Fruit fly (Drosophila melanogaster) whole organism, embryonic: Measurements from ENCODE around the gene CG1628.

Experiments used
- ATbp ChIP-seq: fragments of 200-800 bp; sonication (Bioruptor generic); optimal IDR thresholded peaks from 2 replicates; lab custom pipeline; 2017; ENCODE audit warnings: missing biosample characterization, mild to moderate bottlenecking, missing genetic modification characterization, missing genetic modification reagents
- Asciz ChIP-seq: fragments of 200-800 bp; sonication (Bioruptor generic); optimal IDR thresholded peaks from 2 replicates; lab custom pipeline; 2017; ENCODE audit warnings: missing biosample characterization, mild to moderate bottlenecking, missing genetic modification characterization, missing genetic modification reagents
- Atf-2 ChIP-seq: fragments of 200-800 bp; sonication (Bioruptor generic); optimal IDR thresholded peaks from 2 replicates; lab custom pipeline; 2016; ENCODE audit warnings: missing biosample characterization, missing genetic modification characterization
- CG10274 ChIP-seq: fragments of 200-800 bp; sonication (Bioruptor generic); optimal IDR thresholded peaks from 3 replicates; lab custom pipeline; 2017; ENCODE audit warnings: missing biosample characterization, mild to moderate bottlenecking, missing genetic modification characterization
- CG11398 ChIP-seq: fragments of 200-800 bp; sonication (Bioruptor generic); optimal IDR thresholded peaks from 2 replicates; lab custom pipeline; 2016; ENCODE audit warnings: missing biosample characterization, missing genetic modification characterization
- CG11560 ChIP-seq: fragments of 200-800 bp; sonication (Bioruptor generic); IDR thresholded peaks from 3 replicates; pipeline ENCODE4 v1.3.6; 2022; ENCODE audit warnings: missing biosample characterization, missing genetic modification characterization
- CG12219 ChIP-seq: fragments of 200-800 bp; sonication (Bioruptor generic); optimal IDR thresholded peaks from 3 replicates; lab custom pipeline; 2018; ENCODE audit warnings: missing biosample characterization, mild to moderate bottlenecking, missing genetic modification characterization
- CG1233 ChIP-seq: fragments of 200-800 bp; sonication (Bioruptor generic); optimal IDR thresholded peaks from 4 replicates; lab custom pipeline; 2018; ENCODE audit warnings: missing biosample characterization, mild to moderate bottlenecking, missing genetic modification characterization
- CG12744 ChIP-seq: fragments of 200-800 bp; sonication (Bioruptor generic); optimal IDR thresholded peaks from 2 replicates; lab custom pipeline; 2016; ENCODE audit warnings: missing biosample characterization, missing genetic modification characterization
- CG13296 ChIP-seq: fragments of 200-800 bp; sonication (Bioruptor generic); optimal IDR thresholded peaks from 3 replicates; lab custom pipeline; 2018; ENCODE audit warnings: missing biosample characterization, mild to moderate bottlenecking, missing genetic modification characterization
- CG14014 ChIP-seq: fragments of 200-800 bp; sonication (Bioruptor generic); IDR thresholded peaks from 2 replicates; pipeline ENCODE4 v1.3.6; 2022; ENCODE audit warnings: missing biosample characterization, missing genetic modification characterization
- CG14965 ChIP-seq: fragments of 200-800 bp; sonication (Bioruptor generic); optimal IDR thresholded peaks from 2 replicates; lab custom pipeline; 2016; ENCODE audit warnings: missing biosample characterization, missing genetic modification characterization, borderline replicate concordance
- CG15269 ChIP-seq: fragments of 200-800 bp; sonication (Bioruptor generic); optimal IDR thresholded peaks from 2 replicates; lab custom pipeline; 2018; ENCODE audit warnings: missing biosample characterization, mild to moderate bottlenecking, missing genetic modification characterization, moderate library complexity
- CG15696 ChIP-seq: fragments of 200-800 bp; sonication (Bioruptor generic); optimal IDR thresholded peaks from 2 replicates; lab custom pipeline; 2019; ENCODE audit warnings: missing biosample characterization, mild to moderate bottlenecking, missing genetic modification characterization, moderate library complexity
- CG1603 ChIP-seq: fragments of 200-800 bp; sonication (Bioruptor generic); optimal IDR thresholded peaks from 2 replicates; lab custom pipeline; 2019; ENCODE audit warnings: missing biosample characterization, mild to moderate bottlenecking, missing genetic modification characterization, moderate library complexity
- CG17568 ChIP-seq: fragments of 200-800 bp; sonication (Bioruptor generic); optimal IDR thresholded peaks from 2 replicates; lab custom pipeline; 2018; ENCODE audit warnings: missing biosample characterization, mild to moderate bottlenecking, missing genetic modification characterization, moderate library complexity
- CG2116 ChIP-seq: fragments of 200-800 bp; sonication (Bioruptor generic); optimal IDR thresholded peaks from 3 replicates; lab custom pipeline; 2018; ENCODE audit warnings: missing biosample characterization, mild to moderate bottlenecking, missing genetic modification characterization
- CG30020 ChIP-seq: fragments of 200-800 bp; optimal IDR thresholded peaks from 2 replicates; lab custom pipeline; 2019; ENCODE audit warnings: missing biosample characterization, mild to moderate bottlenecking, missing genetic modification characterization, moderate library complexity
- CG31441 ChIP-seq: fragments of 200-800 bp; sonication (Bioruptor generic); IDR thresholded peaks from 2 replicates; pipeline ENCODE4 v1.3.6; 2022; ENCODE audit warnings: missing biosample characterization, missing genetic modification characterization
- CG6813 ChIP-seq: fragments of 200-800 bp; sonication (Bioruptor generic); optimal IDR thresholded peaks from 2 replicates; lab custom pipeline; 2017; ENCODE audit warnings: missing biosample characterization, missing genetic modification characterization, mild to moderate bottlenecking, moderate library complexity, missing genetic modification reagents
- CG7271 ChIP-seq: fragments of 200-800 bp; sonication (Bioruptor generic); optimal IDR thresholded peaks from 2 replicates; lab custom pipeline; 2018; ENCODE audit warnings: missing biosample characterization, mild to moderate bottlenecking, missing genetic modification characterization, moderate library complexity
- CG7987 ChIP-seq: fragments of 200-800 bp; sonication (Bioruptor generic); optimal IDR thresholded peaks from 2 replicates; lab custom pipeline; 2018; ENCODE audit warnings: missing biosample characterization, mild to moderate bottlenecking, missing genetic modification characterization, moderate library complexity
- CG8359 ChIP-seq: fragments of 200-800 bp; sonication (Bioruptor generic); optimal IDR thresholded peaks from 2 replicates; lab custom pipeline; 2017; ENCODE audit warnings: missing biosample characterization, mild to moderate bottlenecking, missing genetic modification characterization, borderline replicate concordance
- CG8924 ChIP-seq: fragments of 200-800 bp; optimal IDR thresholded peaks from 3 replicates; lab custom pipeline; 2019; ENCODE audit warnings: missing biosample characterization, mild to moderate bottlenecking, missing genetic modification characterization, moderate library complexity
- CG9797 ChIP-seq: fragments of 200-800 bp; sonication (Bioruptor generic); optimal IDR thresholded peaks from 3 replicates; lab custom pipeline; 2018; ENCODE audit warnings: missing biosample characterization, mild to moderate bottlenecking, missing genetic modification characterization
- CoRest ChIP-seq: fragments of 200-800 bp; sonication (Bioruptor generic); optimal IDR thresholded peaks from 3 replicates; lab custom pipeline; 2018; ENCODE audit warnings: missing biosample characterization, mild to moderate bottlenecking, missing genetic modification characterization, moderate library complexity
- HHEX ChIP-seq: fragments of 200-800 bp; sonication (Bioruptor generic); optimal IDR thresholded peaks from 3 replicates; lab custom pipeline; 2017; ENCODE audit warnings: missing biosample characterization, mild to moderate bottlenecking, missing genetic modification characterization, missing genetic modification reagents
- Hr51 ChIP-seq, 2 experiments: fragments of 200-800 bp; sonication (Bioruptor generic); optimal IDR thresholded peaks; 2 replicates in 1 of 2; 3 replicates in 1 of 2; lab custom pipeline; 2016 to 2018; ENCODE audit warnings: missing biosample characterization in 2 of 2, missing genetic modification characterization in 2 of 2, mild to moderate bottlenecking in 1 of 2, moderate library complexity in 1 of 2
- Mes4 ChIP-seq: fragments of 200-800 bp; sonication (Bioruptor generic); optimal IDR thresholded peaks from 2 replicates; lab custom pipeline; 2016; ENCODE audit warnings: missing biosample characterization, missing genetic modification characterization
- Nf-YB ChIP-seq: fragments of 200-800 bp; sonication (Bioruptor generic); optimal IDR thresholded peaks from 3 replicates; lab custom pipeline; 2019; ENCODE audit warnings: missing biosample characterization, mild to moderate bottlenecking, missing genetic modification characterization, moderate library complexity
- Sox100B ChIP-seq: fragments of 200-800 bp; sonication (Bioruptor generic); optimal IDR thresholded peaks from 3 replicates; lab custom pipeline; 2018; ENCODE audit warnings: missing biosample characterization, mild to moderate bottlenecking, missing genetic modification characterization
- bab2 ChIP-seq: fragments of 200-800 bp; sonication (Bioruptor generic); optimal IDR thresholded peaks from 2 replicates; lab custom pipeline; 2016; ENCODE audit warnings: missing biosample characterization, missing genetic modification characterization
- br ChIP-seq: fragments of >200 bp; optimal IDR thresholded peaks from 2 replicates; lab custom pipeline; 2017
- dmrt11E ChIP-seq: fragments of 200-800 bp; sonication (Bioruptor generic); optimal IDR thresholded peaks from 3 replicates; lab custom pipeline; 2018; ENCODE audit warnings: missing biosample characterization, mild to moderate bottlenecking, missing genetic modification characterization, moderate library complexity
- dmrt99B ChIP-seq: fragments of 200-800 bp; sonication (Bioruptor generic); optimal IDR thresholded peaks from 2 replicates; lab custom pipeline; 2018; ENCODE audit warnings: missing biosample characterization, mild to moderate bottlenecking, missing genetic modification characterization, moderate library complexity
- fd102C ChIP-seq: fragments of 200-800 bp; sonication (Bioruptor generic); optimal IDR thresholded peaks from 2 replicates; lab custom pipeline; 2018; ENCODE audit warnings: missing biosample characterization, mild to moderate bottlenecking, missing genetic modification characterization, moderate library complexity
- gsb-n ChIP-seq: fragments of 200-800 bp; sonication (Bioruptor generic); optimal IDR thresholded peaks from 3 replicates; lab custom pipeline; 2018; ENCODE audit warnings: missing biosample characterization, mild to moderate bottlenecking, missing genetic modification characterization
- lola ChIP-seq, 3 experiments: fragments of >200 bp in 2 of 3; fragments of 200-800 bp in 1 of 3; sonication (Bioruptor generic) in 1 of 3; optimal IDR thresholded peaks; 2 replicates each; lab custom pipeline; 2017 to 2019; ENCODE audit warnings: missing biosample characterization in 3 of 3, missing genetic modification characterization in 3 of 3, mild to moderate bottlenecking in 1 of 3, moderate library complexity in 1 of 3
- nau ChIP-seq: fragments of 200-800 bp; sonication (Bioruptor generic); optimal IDR thresholded peaks from 3 replicates; lab custom pipeline; 2017; ENCODE audit warnings: missing biosample characterization, mild to moderate bottlenecking, missing genetic modification characterization, missing genetic modification reagents
- nerfin-1 ChIP-seq: fragments of 200-800 bp; sonication (Bioruptor generic); optimal IDR thresholded peaks from 3 replicates; lab custom pipeline; 2019; ENCODE audit warnings: missing biosample characterization, mild to moderate bottlenecking, missing genetic modification characterization, moderate library complexity
- odd ChIP-seq: fragments of 200-800 bp; sonication (Bioruptor generic); optimal IDR thresholded peaks from 2 replicates; lab custom pipeline; 2017; ENCODE audit warnings: missing biosample characterization, mild to moderate bottlenecking, missing genetic modification characterization
- onecut ChIP-seq: fragments of 200-800 bp; sonication (Bioruptor generic); IDR thresholded peaks from 2 replicates; pipeline ENCODE4 v1.3.6; 2022; ENCODE audit warnings: missing biosample characterization, missing genetic modification characterization
- org-1 ChIP-seq: fragments of 200-800 bp; sonication (Bioruptor generic); optimal IDR thresholded peaks from 2 replicates; lab custom pipeline; 2017; ENCODE audit warnings: missing biosample characterization, missing genetic modification characterization
- pan ChIP-seq, 4 experiments: fragments of >200 bp in 3 of 4; fragments of 200-800 bp in 1 of 4; sonication (Bioruptor generic) in 1 of 4; optimal IDR thresholded peaks in 3 of 4; IDR thresholded peaks in 1 of 4; 2 replicates each; pipeline versions ENCODE4 v1.3.6 to Lab custom; 2017 to 2022; ENCODE audit warnings: missing biosample characterization in 2 of 4, missing genetic modification characterization in 2 of 4, mixed read lengths in 1 of 4
- row ChIP-seq: fragments of 200-800 bp; sonication (Bioruptor generic); IDR thresholded peaks from 3 replicates; pipeline ENCODE4 v1.3.6; 2022; ENCODE audit warnings: missing biosample characterization, missing genetic modification characterization
- sisA ChIP-seq: fragments of 200-800 bp; sonication (Bioruptor generic); IDR thresholded peaks from 2 replicates; pipeline ENCODE4 v1.3.6; 2022; ENCODE audit warnings: missing biosample characterization, missing genetic modification characterization
- sqz ChIP-seq: fragments of 200-800 bp; sonication (Bioruptor generic); optimal IDR thresholded peaks from 3 replicates; lab custom pipeline; 2018; ENCODE audit warnings: missing biosample characterization, mild to moderate bottlenecking, missing genetic modification characterization
- tap ChIP-seq: fragments of 200-800 bp; optimal IDR thresholded peaks from 3 replicates; lab custom pipeline; 2019; ENCODE audit warnings: missing biosample characterization, mild to moderate bottlenecking, missing genetic modification characterization, moderate library complexity

Gene CG1628

DNA sequence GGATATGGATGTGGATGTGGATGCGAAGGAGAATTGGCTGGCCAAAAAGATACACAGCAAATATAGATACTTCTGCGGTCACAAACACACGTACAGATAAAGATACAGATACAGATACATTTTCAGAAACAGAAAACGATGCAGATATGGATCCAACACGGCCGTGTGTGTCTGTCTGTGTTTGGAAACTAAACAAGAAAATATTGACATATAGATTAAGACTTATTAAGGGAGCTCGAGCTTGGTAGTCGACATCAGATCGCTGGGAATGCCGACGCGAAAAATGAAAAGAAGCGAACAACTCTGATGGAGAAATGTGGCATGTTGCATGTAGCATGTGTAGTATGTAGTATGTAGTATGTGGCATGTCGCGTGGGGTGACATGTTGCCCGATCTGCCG, 20.4 kb downstream of the CG1628 start (continued):
- TF ChIP-seq CG8359 (GFP tag; lab: Kevin White, UChicago) (peak; percentile 59), nerfin-1 (tag; lab: Kevin White, UChicago) (peak; percentile 30), Atf-2 (GFP tag; lab: Kevin White, UChicago) (no peak), CoRest (peak; percentile 16), sisA (GFP tag; lab: Robert Waterston, UW) (no peak), CG13296 (GFP tag; lab: Kevin White, UChicago) (peak; percentile 27), Nf-YB (GFP tag; lab: Kevin White, UChicago) (peak; percentile 31), CG11398 (peak; percentile 12), bab2 (GFP tag; lab: Kevin White, UChicago) (peak; percentile 38), sqz (GFP tag; lab: Kevin White, UChicago) (peak; percentile 33), CG14014 (GFP tag; lab: Robert Waterston, UW) (peak; percentile 8; the same call in 1 of the 2 replicates), CG7271 (tag; lab: Kevin White, UChicago) (peak; percentile 27), CG15269 (tag; lab: Kevin White, UChicago) (peak; percentile 23), odd (GFP tag; lab: Kevin White, UChicago) (peak; percentile 52), row (GFP tag; lab: Robert Waterston, UW) (no peak), ATbp (GFP tag; lab: Kevin White, UChicago) (peak; percentile 81), CG15696 (tag; lab: Kevin White, UChicago) (peak; percentile 80), CG30020 (tag; lab: Kevin White, UChicago) (no peak), CG8924 (tag; lab: Kevin White, UChicago) (peak; percentile 4), CG9797 (GFP tag; lab: Kevin White, UChicago) (no peak), CG2116 (GFP tag; lab: Kevin White, UChicago) (peak; percentile 5), onecut (peak; percentile 57; the same call in 1 of the 2 replicates), dmrt99B (tag; lab: Kevin White, UChicago) (peak; percentile 14), CG31441 (peak; percentile 28; the same call in 1 of the 2 replicates), Mes4 (GFP tag; lab: Kevin White, UChicago) (peak; percentile 37), Asciz (GFP tag; lab: Kevin White, UChicago) (peak; percentile 36), CG14965 (peak; percentile 2), CG1603 (peak; percentile 62), pan (optimal IDR thresholded peaks at IDR 0.05; lab: Kevin White, UChicago) (no peak), pan (GFP tag; optimal IDR thresholded peaks at IDR 0.05 in 1 of 2, IDR thresholded peaks at IDR 0.05 in 1 of 2) (no peak), gsb-n (tag; lab: Kevin White, UChicago) (peak; percentile 54), CG17568 (peak; percentile 65), lola (GFP tag; optimal IDR thresholded peaks at IDR 0.05; lab: Kevin White, UChicago) (peak in 1 of 3 experiments; percentile 22), Sox100B (GFP tag; lab: Kevin White, UChicago) (peak; percentile 25), CG6813 (peak; percentile 80), nau (GFP tag; lab: Kevin White, UChicago) (peak; percentile 23), CG12744 (peak; percentile 12), br (lab: Kevin White, UChicago) (no peak), org-1 (GFP tag; lab: Kevin White, UChicago) (peak; percentile 41), Hr51 (GFP tag; optimal IDR thresholded peaks at IDR 0.05; lab: Kevin White, UChicago) (no peak), CG12219 (GFP tag; lab: Kevin White, UChicago) (peak; percentile 58), fd102C (GFP tag; lab: Kevin White, UChicago) (peak; percentile 84), HHEX (GFP tag; lab: Kevin White, UChicago) (peak; percentile 37), CG11560 (tag; lab: Robert Waterston, UW) (no peak), CG1233 (peak; percentile 65), tap (tag; lab: Kevin White, UChicago) (peak; percentile 25), CG10274 (GFP tag; lab: Kevin White, UChicago) (peak; percentile 14), CG7987 (GFP tag; lab: Kevin White, UChicago) (peak; percentile 17), dmrt11E (peak; percentile 67)
